Worm (Caenorhabditis elegans) whole organism, mixed stage, embryonic: ENCODE results near the gene F52B11.2.

Experiments used
- bed-3 ChIP-seq: fragments of 200-800 bp; sonication (Bioruptor generic); optimal IDR thresholded peaks from 3 replicates; lab custom pipeline; 2018; ENCODE audit warnings: mild to moderate bottlenecking, missing genetic modification characterization, moderate library complexity, missing compliant biosample characterization
- elt-3 ChIP-seq: fragments of 150-350 bp; optimal IDR thresholded peaks from 2 replicates; lab custom pipeline; 2014; ENCODE audit warnings: missing biosample characterization, missing genetic modification characterization
- lin-13 ChIP-seq: fragments of 150-350 bp; optimal IDR thresholded peaks from 2 replicates; lab custom pipeline; 2014; ENCODE audit warnings: missing biosample characterization, missing genetic modification characterization
- mls-2 ChIP-seq: sonication (generic microtip); optimal IDR thresholded peaks from 2 replicates; lab custom pipeline; 2016; ENCODE audit warnings: mild to moderate bottlenecking, missing genetic modification characterization, moderate library complexity, missing compliant biosample characterization
- nhr-12 ChIP-seq: fragments of 150-350 bp; optimal IDR thresholded peaks from 2 replicates; lab custom pipeline; 2014; ENCODE audit warnings: missing biosample characterization, missing genetic modification characterization
- nhr-237 ChIP-seq: fragments of 150-350 bp; optimal IDR thresholded peaks from 2 replicates; lab custom pipeline; 2014; ENCODE audit warnings: missing biosample characterization, missing genetic modification characterization
- nhr-28 ChIP-seq: fragments of 150-350 bp; optimal IDR thresholded peaks from 2 replicates; lab custom pipeline; 2014; ENCODE audit warnings: missing biosample characterization, missing genetic modification characterization
- nhr-76 ChIP-seq: sonication (generic microtip); optimal IDR thresholded peaks from 2 replicates; lab custom pipeline; 2017; ENCODE audit warnings: missing biosample characterization, missing genetic modification characterization
- pha-4 ChIP-seq: fragments of 150-350 bp; optimal IDR thresholded peaks from 2 replicates; lab custom pipeline; 2018; ENCODE audit warnings: missing biosample characterization, missing genetic modification reagents, missing genetic modification characterization
- snpc-4 ChIP-seq: fragments of 150-350 bp; optimal IDR thresholded peaks from 2 replicates; lab custom pipeline; 2014; ENCODE audit warnings: missing biosample characterization, missing genetic modification characterization
- unc-39 ChIP-seq: fragments of 150-350 bp; optimal IDR thresholded peaks from 2 replicates; lab custom pipeline; 2014; ENCODE audit warnings: missing biosample characterization, missing genetic modification characterization
- ztf-11 ChIP-seq: fragments of 150-350 bp; optimal IDR thresholded peaks from 2 replicates; lab custom pipeline; 2014; ENCODE audit warnings: missing biosample characterization, missing genetic modification characterization

DNA sequence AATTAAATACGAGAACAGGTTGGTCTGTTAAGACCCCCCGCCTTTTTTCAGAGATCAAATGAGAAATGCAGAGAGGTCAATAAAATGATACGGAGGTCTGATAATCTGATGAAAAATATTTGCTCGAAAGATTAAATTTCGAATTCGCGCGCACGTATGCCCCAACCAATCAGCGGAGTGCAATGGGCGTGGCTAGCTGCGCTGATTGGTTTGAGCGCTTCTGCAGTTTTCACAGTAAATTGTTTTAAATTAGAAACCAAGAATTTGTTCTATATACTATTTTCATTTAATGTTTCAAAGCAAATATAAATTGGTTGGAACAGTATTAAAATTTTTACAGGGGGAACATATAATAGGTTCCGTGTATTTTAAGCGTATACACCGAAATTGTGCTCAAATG lies 36.0 kb downstream of the F52B11.2 start:
- TF ChIP-seq ztf-11 (no peak), nhr-28 (no peak), pha-4 (tag; lab: Kevin White, UChicago) (peak; percentile 47), nhr-12 (tag; lab: Kevin White, UChicago) (no peak), nhr-76 (tag; lab: Kevin White, UChicago) (no peak), nhr-237 (no peak), unc-39 (tag; lab: Kevin White, UChicago) (no peak), snpc-4 (tag; lab: Kevin White, UChicago) (no peak), bed-3 (GFP tag; lab: Kevin White, UChicago) (no peak), lin-13 (tag; lab: Kevin White, UChicago) (no peak), mls-2 (tag; lab: Kevin White, UChicago) (no peak), elt-3 (no peak)
